Worm (Caenorhabditis elegans) whole organism, L4 larva: ENCODE results near the gene smc-6.

Source experiments
- F49E8.2 ChIP-seq: sonication (generic microtip); optimal IDR thresholded peaks from 2 replicates; lab custom pipeline; 2016; ENCODE audit warnings: missing compliant biosample characterization, mild to moderate bottlenecking, missing genetic modification characterization, borderline replicate concordance
- Y48G9A.11 ChIP-seq: fragments of 200-800 bp; sonication (Bioruptor generic); IDR thresholded peaks from 2 replicates; pipeline ENCODE4 v1.3.6; 2022; ENCODE audit warnings: missing genetic modification reagents, missing genetic modification characterization, missing compliant biosample characterization
- ZK337.2 ChIP-seq: fragments of 200-800 bp; sonication (Bioruptor generic); IDR thresholded peaks from 2 replicates; pipeline ENCODE4 v1.3.6; 2022; ENCODE audit warnings: missing genetic modification reagents, missing genetic modification characterization, missing compliant biosample characterization
- aha-1 ChIP-seq: fragments of 150-350 bp; peaks from one replicate; lab custom pipeline; 2014; ENCODE audit warnings: missing biosample characterization, missing genetic modification characterization
- ama-1 ChIP-seq: fragments of 150-350 bp; optimal IDR thresholded peaks from 2 replicates; lab custom pipeline; 2014; ENCODE audit warnings: inconsistent platforms, mixed read lengths
- arid-1 ChIP-seq: fragments of 200-800 bp; sonication (Bioruptor generic); conservative IDR thresholded peaks from 2 replicates; pipeline ENCODE4 v1.3.6; 2022; ENCODE audit warnings: missing genetic modification reagents, missing genetic modification characterization, missing compliant biosample characterization
- ctbp-1 ChIP-seq: fragments of 200-800 bp; sonication (Bioruptor generic); IDR thresholded peaks from 2 replicates; pipeline ENCODE4 v1.3.6; 2022; ENCODE audit warnings: missing genetic modification reagents, missing genetic modification characterization, missing compliant biosample characterization
- daf-8 ChIP-seq: fragments of 200-800 bp; sonication (Bioruptor generic); IDR thresholded peaks from 2 replicates; pipeline ENCODE4 v1.3.6; 2022; ENCODE audit warnings: missing genetic modification characterization, missing compliant biosample characterization
- dmd-6 ChIP-seq: fragments of 200-800 bp; sonication (Bioruptor generic); IDR thresholded peaks from 2 replicates; pipeline ENCODE4 v1.3.6; 2022; ENCODE audit warnings: missing genetic modification reagents, missing genetic modification characterization, missing compliant biosample characterization
- dpl-1 ChIP-seq: fragments of 150-350 bp; optimal IDR thresholded peaks from 2 replicates; lab custom pipeline; 2014; ENCODE audit warnings: missing biosample characterization, missing genetic modification reagents, missing genetic modification characterization
- egl-27 ChIP-seq: sonication (generic microtip); optimal IDR thresholded peaks from 3 replicates; lab custom pipeline; 2017; ENCODE audit warnings: missing biosample characterization, missing genetic modification reagents, missing genetic modification characterization
- fkh-10 ChIP-seq: fragments of 150-350 bp; optimal IDR thresholded peaks from 2 replicates; lab custom pipeline; 2014; ENCODE audit warnings: missing biosample characterization, missing genetic modification reagents, missing genetic modification characterization
- gei-8 ChIP-seq: fragments of 200-800 bp; sonication (Bioruptor generic); optimal IDR thresholded peaks from 2 replicates; lab custom pipeline; 2018; ENCODE audit warnings: mild to moderate bottlenecking, missing genetic modification characterization, missing compliant biosample characterization
- hif-1 ChIP-seq, 2 experiments: sonication (generic microtip); optimal IDR thresholded peaks; 2 replicates each; lab custom pipeline; 2016 to 2017; ENCODE audit warnings: missing compliant biosample characterization in 2 of 2, missing genetic modification characterization in 2 of 2, missing genetic modification reagents in 2 of 2, missing genotype in 2 of 2, mild to moderate bottlenecking in 1 of 2
- hlh-11 ChIP-seq: fragments of 200-800 bp; sonication (Bioruptor generic); optimal IDR thresholded peaks from 2 replicates; lab custom pipeline; 2018; ENCODE audit warnings: mild to moderate bottlenecking, missing genetic modification characterization, missing compliant biosample characterization
- hlh-30 ChIP-seq: sonication (generic microtip); optimal IDR thresholded peaks from 2 replicates; lab custom pipeline; 2017; ENCODE audit warnings: antibody characterized with exemption, mild to moderate bottlenecking, missing genetic modification characterization, missing compliant biosample characterization; ENCODE audit not compliant: insufficient read depth
- lim-7 ChIP-seq: fragments of 200-800 bp; sonication (Bioruptor generic); IDR thresholded peaks from 2 replicates; pipeline ENCODE4 v1.3.6; 2022; ENCODE audit warnings: missing genetic modification characterization, missing compliant biosample characterization
- lin-1 ChIP-seq: fragments of 200-800 bp; sonication (Bioruptor generic); IDR thresholded peaks from 2 replicates; pipeline ENCODE4 v1.3.6; 2022; ENCODE audit warnings: missing genetic modification reagents, missing genetic modification characterization, missing compliant biosample characterization
- lin-13 ChIP-seq: fragments of 150-350 bp; optimal IDR thresholded peaks from 2 replicates; lab custom pipeline; 2014; ENCODE audit warnings: missing biosample characterization, missing genetic modification reagents, missing genetic modification characterization
- lin-15B ChIP-seq: fragments of 150-350 bp; sonication (generic microtip); optimal IDR thresholded peaks from 3 replicates; lab custom pipeline; 2014; ENCODE audit warnings: missing biosample characterization, missing genetic modification characterization
- lin-38 ChIP-seq: fragments of 200-800 bp; sonication (Bioruptor generic); IDR thresholded peaks from 2 replicates; pipeline ENCODE4 v1.3.6; 2022; ENCODE audit warnings: missing genetic modification reagents, missing genetic modification characterization, missing compliant biosample characterization
- lsy-2 ChIP-seq, 2 experiments: fragments of 150-350 bp in 1 of 2; sonication (generic microtip) in 1 of 2; optimal IDR thresholded peaks; 2 replicates each; lab custom pipeline; 2014 to 2017; ENCODE audit warnings: missing biosample characterization in 2 of 2, missing genetic modification characterization in 2 of 2
- mdl-1 ChIP-seq, 2 experiments: fragments of 150-350 bp in 1 of 2; sonication (generic microtip) in 1 of 2; optimal IDR thresholded peaks; 2 replicates each; lab custom pipeline; 2014 to 2017; ENCODE audit warnings: missing biosample characterization in 2 of 2, missing genetic modification characterization in 2 of 2
- mes-2 ChIP-seq: sonication (generic microtip); optimal IDR thresholded peaks from 2 replicates; lab custom pipeline; 2016; ENCODE audit warnings: missing genotype, mild to moderate bottlenecking, missing genetic modification characterization, missing compliant biosample characterization; ENCODE audit not compliant: poor library complexity, severe bottlenecking
- nhr-6 ChIP-seq: fragments of 150-350 bp; optimal IDR thresholded peaks from 2 replicates; lab custom pipeline; 2014; ENCODE audit warnings: missing biosample characterization, missing genetic modification characterization
- pha-4 ChIP-seq, 2 experiments: fragments of 150-350 bp in 1 of 2; fragments of 200-800 bp in 1 of 2; sonication (Bioruptor generic) in 1 of 2; IDR thresholded peaks in 1 of 2; optimal IDR thresholded peaks in 1 of 2; 2 replicates each; pipeline versions ENCODE4 v1.3.6 to Lab custom; 2014 to 2022; ENCODE audit warnings: missing genetic modification characterization in 2 of 2, missing genetic modification reagents in 2 of 2, missing biosample characterization in 1 of 2, missing compliant biosample characterization in 1 of 2
- php-3 ChIP-seq: fragments of 200-800 bp; sonication (Bioruptor generic); IDR thresholded peaks from 2 replicates; pipeline ENCODE4 v1.3.6; 2022; ENCODE audit warnings: missing genetic modification reagents, missing genetic modification characterization, missing compliant biosample characterization
- saeg-2 ChIP-seq: fragments of 200-800 bp; sonication (Bioruptor generic); IDR thresholded peaks from 2 replicates; pipeline ENCODE4 v1.3.6; 2022; ENCODE audit warnings: missing genetic modification reagents, missing genetic modification characterization, missing compliant biosample characterization
- set-16 ChIP-seq: fragments of 200-800 bp; sonication (Bioruptor generic); IDR thresholded peaks from 2 replicates; pipeline ENCODE4 v1.3.6; 2022; ENCODE audit warnings: missing genetic modification reagents, missing genetic modification characterization, missing compliant biosample characterization
- unc-130 ChIP-seq: sonication (generic microtip); optimal IDR thresholded peaks from 2 replicates; lab custom pipeline; 2016; ENCODE audit warnings: missing genetic modification reagents, missing genetic modification characterization, missing compliant biosample characterization
- unc-62 ChIP-seq, 3 experiments: fragments of 150-350 bp in 1 of 3; sonication (generic microtip); optimal IDR thresholded peaks in 2 of 3; peaks in 1 of 3; 1 replicate in 1 of 3; 2 replicates in 2 of 3; lab custom pipeline; 2014 to 2017; ENCODE audit warnings: missing biosample characterization in 3 of 3, missing genetic modification characterization in 3 of 3, missing genetic modification reagents in 3 of 3, missing genotype in 1 of 3
- zag-1 ChIP-seq: fragments of 150-350 bp; optimal IDR thresholded peaks from 2 replicates; lab custom pipeline; 2014; ENCODE audit warnings: missing biosample characterization, missing genetic modification characterization
- ztf-7 ChIP-seq: fragments of 150-350 bp; optimal IDR thresholded peaks from 2 replicates; lab custom pipeline; 2014; ENCODE audit warnings: missing biosample characterization, missing genetic modification characterization

smc-6 gene

ce11 chrII:11577861-11578260, 655 bp upstream of the smc-6 start:
- no peak for TF ChIP-seq dmd-6
- TF ChIP-seq unc-130 (GFP tag; lab: Kevin White, UChicago) = peak; percentile 72
- peak; percentile 56 for TF ChIP-seq F49E8.2 (tag; lab: Kevin White, UChicago)
- no peak for TF ChIP-seq saeg-2 (GFP tag; lab: Robert Waterston, UW)
- 0 out of 2 replicates have a peak, but pooled peaks have one; percentile 61 for TF ChIP-seq Y48G9A.11 (GFP tag; lab: Robert Waterston, UW)
- TF ChIP-seq lin-38 (GFP tag; lab: Robert Waterston, UW) = peak; percentile 69
- TF ChIP-seq gei-8 (GFP tag; lab: Kevin White, UChicago) = no peak

ce11 chrII:11582698-11583097, 4.2 kb downstream of the smc-6 start, which contains the start of gene ints-7:
TSS of gene ints-7 (plus strand) at chrII:11582849.
- TF ChIP-seq lsy-2 (tag; optimal IDR thresholded peaks at IDR 0.05; lab: Kevin White, UChicago) = no peak
- TF ChIP-seq hif-1 (tag; optimal IDR thresholded peaks at IDR 0.05; lab: Kevin White, UChicago) = no peak
- no peak for TF ChIP-seq ama-1 (lab: Kevin White, UChicago)
- TF ChIP-seq lin-1 (GFP tag; lab: Robert Waterston, UW) = no peak
- TF ChIP-seq lin-38 (GFP tag; lab: Robert Waterston, UW) = peak; percentile 30; the same call in 1 of the 2 replicates
- TF ChIP-seq, all 104 proteins: peak for 1

ce11 chrII:11588304-11588703, 9.8 kb downstream of the smc-6 start:
- TF ChIP-seq unc-62 (GFP tag; optimal IDR thresholded peaks at IDR 0.05 in 1 of 2; lab: Kevin White, UChicago) (peak in 1 of 2 experiments; percentile 61), unc-62 (tag; optimal IDR thresholded peaks at IDR 0.05; lab: Kevin White, UChicago) (no peak), ztf-7 (tag; lab: Kevin White, UChicago) (no peak), pha-4 (GFP tag; IDR thresholded peaks at IDR 0.05; lab: Robert Waterston, UW) (no peak), pha-4 (tag; optimal IDR thresholded peaks at IDR 0.05; lab: Kevin White, UChicago) (no peak), daf-8 (GFP tag; lab: Robert Waterston, UW) (no peak)

DNA sequence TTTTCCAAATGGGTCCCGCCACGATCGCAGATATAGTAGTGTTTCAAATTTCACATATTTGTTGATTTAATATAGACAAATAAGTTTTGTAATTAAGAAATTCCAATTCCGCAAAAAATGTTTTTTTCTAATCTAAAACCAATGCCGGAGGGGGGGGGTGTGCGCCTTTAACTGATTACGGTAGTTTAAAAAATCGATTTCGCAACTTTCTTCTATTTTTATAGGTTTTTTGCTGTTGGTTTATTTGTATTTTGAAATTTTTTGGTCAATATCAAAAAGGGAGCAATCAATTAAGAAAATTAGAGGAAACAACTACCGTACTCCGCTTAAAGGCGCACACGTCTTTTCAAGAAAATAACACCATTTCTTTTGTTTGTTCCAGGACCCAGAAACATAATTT, 13.0 kb downstream of the smc-6 start:
- TF ChIP-seq hlh-11 (no peak), lin-13 (GFP tag; lab: Kevin White, UChicago) (no peak), aha-1 (tag; lab: Kevin White, UChicago) (peak; percentile 69), fkh-10 (GFP tag; lab: Kevin White, UChicago) (no peak), arid-1 (GFP tag; lab: Robert Waterston, UW) (no peak)

ce11 chrII:11592023-11592422, 13.5 kb downstream of the smc-6 start, which contains the start of gene F07A11.1:
TSS of gene F07A11.1 (minus strand) at chrII:11592123.
- TF ChIP-seq mes-2 (tag; lab: Kevin White, UChicago) (no peak), unc-130 (GFP tag; lab: Kevin White, UChicago) (peak; percentile 10)

DNA sequence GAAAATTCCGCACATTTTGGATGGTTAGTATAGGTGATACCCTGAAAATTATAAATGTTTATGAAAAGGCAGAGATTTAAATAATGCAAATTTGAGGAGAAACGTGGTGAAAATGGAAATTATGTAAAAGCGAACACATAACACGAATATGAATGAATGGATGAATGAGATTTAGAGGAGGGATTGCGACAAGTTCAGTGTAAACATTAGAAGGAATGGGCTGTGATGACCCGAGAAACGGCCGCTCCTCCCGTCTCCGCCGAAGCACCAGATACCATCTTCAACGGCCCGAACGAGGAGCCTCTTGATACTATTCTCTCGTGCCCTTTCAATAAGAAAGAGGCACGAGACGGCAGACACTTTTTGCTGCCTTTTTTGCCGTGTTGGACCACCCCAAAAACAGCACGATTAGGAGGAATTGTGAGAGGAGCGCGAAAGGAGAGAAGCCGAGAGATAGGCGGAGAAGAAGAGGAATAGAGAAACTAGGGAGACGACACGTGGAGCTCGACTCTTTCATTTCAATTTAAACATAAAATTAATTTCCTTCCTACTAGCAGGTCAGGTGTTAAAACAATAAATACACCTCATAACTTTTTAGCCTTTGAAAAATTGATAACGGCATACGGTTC, 17.0 kb downstream of the smc-6 start, which contains the start of gene gfat-1:
TSS of gene gfat-1 (minus strand) at position 51 of the 629 bp plus-strand sequence.
- peak; percentile 16; the same call in 1 of the 2 replicates for TF ChIP-seq lin-38 (GFP tag; lab: Robert Waterston, UW)
- no peak for TF ChIP-seq lin-15B (tag; lab: Kevin White, UChicago)
- 0 out of 2 replicates have a peak, but pooled peaks have one; percentile 34 for TF ChIP-seq ctbp-1 (GFP tag; lab: Robert Waterston, UW)
- no peak for TF ChIP-seq zag-1 (tag; lab: Kevin White, UChicago)
- peak in 1 of 2 experiments; percentile 17 for TF ChIP-seq lsy-2 (tag; optimal IDR thresholded peaks at IDR 0.05; lab: Kevin White, UChicago)
- peak; percentile 21 for TF ChIP-seq nhr-6
- no peak for TF ChIP-seq php-3
- peak; percentile 9 for TF ChIP-seq dpl-1 (GFP tag; lab: Kevin White, UChicago)
- no peak for TF ChIP-seq ZK337.2
- peak; percentile 57 for TF ChIP-seq hlh-30 (tag; lab: Kevin White, UChicago)
- TF ChIP-seq mes-2 (tag; lab: Kevin White, UChicago) = peak; percentile 43
- TF ChIP-seq mdl-1 (tag; optimal IDR thresholded peaks at IDR 0.05; lab: Kevin White, UChicago) = peak; percentile 37 to 89
- TF ChIP-seq lim-7 (GFP tag; lab: Robert Waterston, UW) = 0 out of 2 replicates have a peak, but pooled peaks have one; percentile 8
- TF ChIP-seq egl-27 (tag; lab: Kevin White, UChicago) = no peak
- TF ChIP-seq set-16 (GFP tag; lab: Robert Waterston, UW) = peak; percentile 32
